Worm (Caenorhabditis elegans) whole organism, late embryonic: Measurements from ENCODE around the gene wrm-1.

Experiments used
- F13H6.1 ChIP-seq: sonication (generic microtip); optimal IDR thresholded peaks from 2 replicates; lab custom pipeline; 2016; ENCODE audit warnings: missing genetic modification characterization, missing compliant biosample characterization
- K09A11.1 ChIP-seq: sonication (generic microtip); optimal IDR thresholded peaks from 2 replicates; lab custom pipeline; 2017; ENCODE audit warnings: antibody characterized with exemption, mild to moderate bottlenecking, missing genetic modification characterization, missing compliant biosample characterization; ENCODE audit not compliant: insufficient read depth
- T23F11.4 ChIP-seq: fragments of 200-800 bp; sonication (Bioruptor generic); optimal IDR thresholded peaks from 2 replicates; lab custom pipeline; 2018; ENCODE audit warnings: mild to moderate bottlenecking, missing genetic modification characterization, missing compliant biosample characterization
- Y22D7AL.16 ChIP-seq: sonication (generic microtip); optimal IDR thresholded peaks from 2 replicates; lab custom pipeline; 2016; ENCODE audit warnings: missing genetic modification characterization, missing compliant biosample characterization
- ahr-1 ChIP-seq: sonication (generic microtip); optimal IDR thresholded peaks from 2 replicates; lab custom pipeline; 2016; ENCODE audit warnings: missing genetic modification characterization, missing compliant biosample characterization
- ceh-14 ChIP-seq: sonication (generic microtip); optimal IDR thresholded peaks from 2 replicates; lab custom pipeline; 2016; ENCODE audit warnings: missing genotype, missing genetic modification characterization, missing compliant biosample characterization
- ceh-18 ChIP-seq: sonication (generic microtip); optimal IDR thresholded peaks from 2 replicates; lab custom pipeline; 2016; ENCODE audit warnings: missing genetic modification characterization, missing compliant biosample characterization
- ceh-19 ChIP-seq: fragments of 200-800 bp; sonication (Bioruptor generic); optimal IDR thresholded peaks from 2 replicates; lab custom pipeline; 2018; ENCODE audit warnings: mild to moderate bottlenecking, missing genetic modification characterization, missing compliant biosample characterization
- ceh-2 ChIP-seq: sonication (generic microtip); optimal IDR thresholded peaks from 2 replicates; lab custom pipeline; 2016; ENCODE audit warnings: missing genotype, missing genetic modification characterization, missing compliant biosample characterization
- ceh-30 ChIP-seq: fragments of 150-350 bp; optimal IDR thresholded peaks from 2 replicates; lab custom pipeline; 2014; ENCODE audit warnings: missing biosample characterization, missing genetic modification characterization
- ceh-45 ChIP-seq: fragments of 200-800 bp; sonication (Bioruptor generic); IDR thresholded peaks from 2 replicates; pipeline ENCODE4 v1.3.6; 2022; ENCODE audit warnings: missing genetic modification reagents, missing genetic modification characterization, missing compliant biosample characterization
- ceh-6 ChIP-seq: fragments of 200-800 bp; sonication (Bioruptor generic); optimal IDR thresholded peaks from 2 replicates; lab custom pipeline; 2018; ENCODE audit warnings: mild to moderate bottlenecking, missing genetic modification characterization, missing compliant biosample characterization
- ceh-9 ChIP-seq: sonication (generic microtip); optimal IDR thresholded peaks from 2 replicates; lab custom pipeline; 2016; ENCODE audit warnings: mild to moderate bottlenecking, missing genetic modification characterization, inconsistent platforms, missing compliant biosample characterization
- che-1 ChIP-seq: sonication (generic microtip); optimal IDR thresholded peaks from 2 replicates; lab custom pipeline; 2016; ENCODE audit warnings: mild to moderate bottlenecking, missing genetic modification characterization, missing compliant biosample characterization
- dmd-4 ChIP-seq: sonication (generic microtip); optimal IDR thresholded peaks from 2 replicates; lab custom pipeline; 2016; ENCODE audit warnings: borderline replicate concordance, missing genetic modification characterization, missing compliant biosample characterization
- dve-1 ChIP-seq: sonication (generic microtip); optimal IDR thresholded peaks from 2 replicates; lab custom pipeline; 2017; ENCODE audit warnings: antibody characterized with exemption, mild to moderate bottlenecking, missing genetic modification characterization, missing compliant biosample characterization
- elt-2 ChIP-seq: sonication (generic microtip); optimal IDR thresholded peaks from 2 replicates; lab custom pipeline; 2016; ENCODE audit warnings: missing genetic modification reagents, missing genetic modification characterization, missing compliant biosample characterization
- elt-4 ChIP-seq: sonication (generic microtip); optimal IDR thresholded peaks from 2 replicates; lab custom pipeline; 2016; ENCODE audit warnings: missing genetic modification characterization, missing compliant biosample characterization
- ets-4 ChIP-seq: sonication (generic microtip); optimal IDR thresholded peaks from 2 replicates; lab custom pipeline; 2016; ENCODE audit warnings: missing genetic modification characterization, missing compliant biosample characterization
- eyg-1 ChIP-seq: sonication (generic microtip); optimal IDR thresholded peaks from 2 replicates; lab custom pipeline; 2016; ENCODE audit warnings: missing genotype, missing genetic modification characterization, missing compliant biosample characterization
- fax-1 ChIP-seq: sonication (generic microtip); optimal IDR thresholded peaks from 2 replicates; lab custom pipeline; 2016; ENCODE audit warnings: missing genotype, missing genetic modification characterization, missing compliant biosample characterization
- fkh-10 ChIP-seq: fragments of 150-350 bp; optimal IDR thresholded peaks from 2 replicates; lab custom pipeline; 2014; ENCODE audit warnings: missing biosample characterization, missing genetic modification reagents, missing genetic modification characterization
- fkh-6 ChIP-seq: sonication (generic microtip); optimal IDR thresholded peaks from 2 replicates; lab custom pipeline; 2016; ENCODE audit warnings: missing genetic modification characterization, missing compliant biosample characterization
- gmeb-2 ChIP-seq: sonication (generic microtip); optimal IDR thresholded peaks from 2 replicates; lab custom pipeline; 2016; ENCODE audit warnings: missing genetic modification characterization, inconsistent platforms, missing compliant biosample characterization
- hlh-15 ChIP-seq: sonication (generic microtip); optimal IDR thresholded peaks from 2 replicates; lab custom pipeline; 2016; ENCODE audit warnings: missing genetic modification characterization, missing compliant biosample characterization
- hlh-6 ChIP-seq: sonication (generic microtip); optimal IDR thresholded peaks from 2 replicates; lab custom pipeline; 2016; ENCODE audit warnings: missing genotype, missing genetic modification characterization, missing compliant biosample characterization
- hlh-8 ChIP-seq: sonication (generic microtip); optimal IDR thresholded peaks from 2 replicates; lab custom pipeline; 2016; ENCODE audit warnings: missing genotype, missing genetic modification characterization, missing compliant biosample characterization
- madf-2 ChIP-seq: sonication (generic microtip); optimal IDR thresholded peaks from 2 replicates; lab custom pipeline; 2017; ENCODE audit warnings: missing genetic modification characterization, missing compliant biosample characterization
- nfya-1 ChIP-seq: sonication (generic microtip); optimal IDR thresholded peaks from 2 replicates; lab custom pipeline; 2017; ENCODE audit warnings: missing genetic modification characterization, mild to moderate bottlenecking, missing compliant biosample characterization, antibody characterized with exemption, moderate library complexity
- nhr-11 ChIP-seq: fragments of 150-350 bp; optimal IDR thresholded peaks from 2 replicates; lab custom pipeline; 2014; ENCODE audit warnings: missing biosample characterization, missing genetic modification characterization
- npax-4 ChIP-seq: sonication (generic microtip); optimal IDR thresholded peaks from 2 replicates; lab custom pipeline; 2016; ENCODE audit warnings: missing genetic modification characterization, missing compliant biosample characterization
- pag-3 ChIP-seq: sonication (generic microtip); optimal IDR thresholded peaks from 2 replicates; lab custom pipeline; 2016; ENCODE audit warnings: missing compliant biosample characterization, missing genetic modification characterization, borderline replicate concordance
- pat-9 ChIP-seq: fragments of 200-800 bp; sonication (Bioruptor generic); optimal IDR thresholded peaks from 2 replicates; lab custom pipeline; 2018; ENCODE audit warnings: mild to moderate bottlenecking, missing genetic modification characterization, moderate library complexity, missing compliant biosample characterization
- pax-1 ChIP-seq: fragments of 150-350 bp; optimal IDR thresholded peaks from 2 replicates; lab custom pipeline; 2014; ENCODE audit warnings: missing biosample characterization, missing genetic modification characterization
- pha-2 ChIP-seq: sonication (generic microtip); optimal IDR thresholded peaks from 2 replicates; lab custom pipeline; 2017; ENCODE audit warnings: mild to moderate bottlenecking, missing genetic modification characterization, missing compliant biosample characterization
- pqm-1 ChIP-seq: sonication (generic microtip); optimal IDR thresholded peaks from 2 replicates; lab custom pipeline; 2016; ENCODE audit warnings: missing genetic modification characterization, missing compliant biosample characterization
- pros-1 ChIP-seq: fragments of 150-350 bp; optimal IDR thresholded peaks from 2 replicates; lab custom pipeline; 2014; ENCODE audit warnings: missing biosample characterization, missing genetic modification reagents, missing genetic modification characterization
- ref-2 ChIP-seq: sonication (generic microtip); optimal IDR thresholded peaks from 2 replicates; lab custom pipeline; 2016; ENCODE audit warnings: missing genetic modification characterization, missing compliant biosample characterization
- rnt-1 ChIP-seq: sonication (generic microtip); optimal IDR thresholded peaks from 2 replicates; lab custom pipeline; 2016; ENCODE audit warnings: missing genetic modification characterization, missing compliant biosample characterization
- sox-4 ChIP-seq: sonication (generic microtip); optimal IDR thresholded peaks from 2 replicates; lab custom pipeline; 2017; ENCODE audit warnings: mild to moderate bottlenecking, missing genetic modification characterization, inconsistent platforms, missing compliant biosample characterization
- tbx-2 ChIP-seq: sonication (generic microtip); optimal IDR thresholded peaks from 2 replicates; lab custom pipeline; 2016; ENCODE audit warnings: missing genetic modification characterization, missing compliant biosample characterization
- tbx-7 ChIP-seq: sonication (generic microtip); optimal IDR thresholded peaks from 2 replicates; lab custom pipeline; 2016; ENCODE audit warnings: missing genotype, missing genetic modification characterization, missing compliant biosample characterization
- ttx-3 ChIP-seq: sonication (generic microtip); optimal IDR thresholded peaks from 2 replicates; lab custom pipeline; 2016; ENCODE audit warnings: missing genetic modification reagents, missing genetic modification characterization, missing compliant biosample characterization
- unc-42 ChIP-seq: sonication (generic microtip); optimal IDR thresholded peaks from 2 replicates; lab custom pipeline; 2016; ENCODE audit warnings: missing genotype, missing genetic modification characterization, missing compliant biosample characterization
- unc-55 ChIP-seq: sonication (generic microtip); optimal IDR thresholded peaks from 2 replicates; lab custom pipeline; 2017; ENCODE audit warnings: missing biosample characterization, missing genetic modification reagents, missing genetic modification characterization
- ztf-16 ChIP-seq: sonication (generic microtip); optimal IDR thresholded peaks from 2 replicates; lab custom pipeline; 2017; ENCODE audit warnings: missing genetic modification characterization, missing compliant biosample characterization

The wrm-1 gene

ce11 chrIII:5714230-5714983 lies 8.2 kb upstream of the wrm-1 start, which contains the start of gene arf-1:
Gene arf-1, plus strand, starts transcription at chrIII:5714886.
- TF ChIP-seq sox-4 (tag; lab: Kevin White, UChicago), result no peak

- TF ChIP-seq rnt-1 (tag; lab: Kevin White, UChicago) (no peak), pqm-1 (no peak), K09A11.1 (tag; lab: Kevin White, UChicago) (no peak), elt-4 (tag; lab: Kevin White, UChicago) (no peak), fkh-6 (tag; lab: Kevin White, UChicago) (no peak), pax-1 (tag; lab: Kevin White, UChicago) (no peak), Y22D7AL.16 (no peak), fkh-10 (no peak), ref-2 (no peak), gmeb-2 (tag; lab: Kevin White, UChicago) (no peak), tbx-7 (tag; lab: Kevin White, UChicago) (no peak), pat-9 (tag; lab: Kevin White, UChicago) (no peak), ceh-30 (tag; lab: Kevin White, UChicago) (no peak), ceh-18 (tag; lab: Kevin White, UChicago) (no peak), nfya-1 (no peak), eyg-1 (tag; lab: Kevin White, UChicago) (no peak), pag-3 (tag; lab: Kevin White, UChicago) (no peak), ceh-6 (GFP tag; lab: Kevin White, UChicago) (no peak)
Observed at ce11 chrIII:5714984-5715454, 7.6 kb upstream of the wrm-1 start.

ce11 chrIII:5715467-5715866 lies 7.2 kb upstream of the wrm-1 start:
- TF ChIP-seq ttx-3 (tag; lab: Kevin White, UChicago), result no peak
- TF ChIP-seq pat-9 (tag; lab: Kevin White, UChicago), result no peak
- TF ChIP-seq madf-2 (tag; lab: Kevin White, UChicago), result no peak
- peak; percentile 3 for TF ChIP-seq ztf-16 (tag; lab: Kevin White, UChicago)
- TF ChIP-seq dve-1, result peak; percentile 24
- TF ChIP-seq npax-4 (tag; lab: Kevin White, UChicago), result no peak
- TF ChIP-seq fkh-10, result no peak
- TF ChIP-seq nfya-1, result peak; percentile 84
- peak; percentile 79 for TF ChIP-seq ets-4
- TF ChIP-seq hlh-8 (tag; lab: Kevin White, UChicago), result no peak
- no peak for TF ChIP-seq elt-4 (tag; lab: Kevin White, UChicago)
- TF ChIP-seq unc-42, result peak; percentile 34
- TF ChIP-seq tbx-2 (tag; lab: Kevin White, UChicago), result peak; percentile 83
- TF ChIP-seq sox-4 (tag; lab: Kevin White, UChicago), result no peak
- peak; percentile 58 for TF ChIP-seq unc-55 (GFP tag; lab: Kevin White, UChicago)
- TF ChIP-seq ceh-19 (GFP tag; lab: Kevin White, UChicago), result peak; percentile 26
- peak; percentile 77 for TF ChIP-seq ref-2
- TF ChIP-seq dmd-4 (tag; lab: Kevin White, UChicago), result no peak
- TF ChIP-seq ceh-9 (tag; lab: Kevin White, UChicago), result no peak
- no peak for TF ChIP-seq pax-1 (tag; lab: Kevin White, UChicago)
- no peak for TF ChIP-seq fkh-6 (tag; lab: Kevin White, UChicago)
- TF ChIP-seq ceh-45, result 0 out of 2 replicates have a peak, but pooled peaks have one; percentile 13
- peak; percentile 40 for TF ChIP-seq ceh-18 (tag; lab: Kevin White, UChicago)
- TF ChIP-seq rnt-1 (tag; lab: Kevin White, UChicago), result peak; percentile 70
- peak; percentile 71 for TF ChIP-seq pros-1
- no peak for TF ChIP-seq T23F11.4 (GFP tag; lab: Kevin White, UChicago)
- TF ChIP-seq hlh-15 (tag; lab: Kevin White, UChicago), result no peak
- no peak for TF ChIP-seq ceh-30 (tag; lab: Kevin White, UChicago)
- TF ChIP-seq pha-2 (tag; lab: Kevin White, UChicago), result no peak
- TF ChIP-seq fax-1 (tag; lab: Kevin White, UChicago), result no peak
- TF ChIP-seq elt-2 (tag; lab: Kevin White, UChicago), result peak; percentile 45
- TF ChIP-seq hlh-6 (tag; lab: Kevin White, UChicago), result peak; percentile 61
- peak; percentile 17 for TF ChIP-seq F13H6.1 (tag; lab: Kevin White, UChicago)
- TF ChIP-seq ceh-2 (tag; lab: Kevin White, UChicago), result peak; percentile 36
- TF ChIP-seq ceh-6 (GFP tag; lab: Kevin White, UChicago), result no peak
- no peak for TF ChIP-seq pag-3 (tag; lab: Kevin White, UChicago)
- no peak for TF ChIP-seq nhr-11
- TF ChIP-seq che-1, result no peak
- TF ChIP-seq ceh-14, result peak; percentile 24
- TF ChIP-seq ahr-1 (tag; lab: Kevin White, UChicago), result no peak
